Fruit fly (Drosophila melanogaster) whole organism, embryonic: Measurements from ENCODE around the gene Arv1.

Source experiments
- ATbp ChIP-seq: fragments of 200-800 bp; sonication (Bioruptor generic); optimal IDR thresholded peaks from 2 replicates; lab custom pipeline; 2017; ENCODE audit warnings: missing biosample characterization, mild to moderate bottlenecking, missing genetic modification characterization, missing genetic modification reagents
- Blimp-1 ChIP-seq: fragments of 200-800 bp; sonication (Bioruptor generic); optimal IDR thresholded peaks from 3 replicates; lab custom pipeline; 2018; ENCODE audit warnings: missing biosample characterization, missing genetic modification characterization, mild to moderate bottlenecking, moderate library complexity, missing genetic modification reagents
- Bteb2 ChIP-seq: fragments of 200-800 bp; sonication (Bioruptor generic); optimal IDR thresholded peaks from 2 replicates; lab custom pipeline; 2016; ENCODE audit warnings: missing biosample characterization, missing genetic modification characterization
- CG11696 ChIP-seq: fragments of 200-800 bp; sonication (Bioruptor generic); IDR thresholded peaks from 2 replicates; pipeline ENCODE4 v1.3.6; 2022; ENCODE audit warnings: missing biosample characterization, missing genetic modification characterization
- CG12942 ChIP-seq: fragments of 200-800 bp; sonication (Bioruptor generic); optimal IDR thresholded peaks from 3 replicates; lab custom pipeline; 2016; ENCODE audit warnings: missing biosample characterization, missing genetic modification characterization
- CG1529 ChIP-seq: fragments of 200-800 bp; sonication (Bioruptor generic); optimal IDR thresholded peaks from 3 replicates; lab custom pipeline; 2018; ENCODE audit warnings: missing biosample characterization, missing genetic modification characterization
- CG17361 ChIP-seq: fragments of 200-800 bp; sonication (Bioruptor generic); IDR thresholded peaks from 3 replicates; pipeline ENCODE4 v1.3.6; 2022; ENCODE audit warnings: missing biosample characterization, missing genetic modification characterization
- CG17385 ChIP-seq: fragments of 200-800 bp; sonication (Bioruptor generic); optimal IDR thresholded peaks from 3 replicates; lab custom pipeline; 2018; ENCODE audit warnings: missing biosample characterization, mild to moderate bottlenecking, missing genetic modification characterization
- CG18011 ChIP-seq: fragments of 200-800 bp; sonication (Bioruptor generic); optimal IDR thresholded peaks from 2 replicates; lab custom pipeline; 2017; ENCODE audit warnings: missing biosample characterization, missing genetic modification characterization, mild to moderate bottlenecking, moderate library complexity, missing genotype
- CG2116 ChIP-seq: fragments of 200-800 bp; sonication (Bioruptor generic); optimal IDR thresholded peaks from 3 replicates; lab custom pipeline; 2018; ENCODE audit warnings: missing biosample characterization, mild to moderate bottlenecking, missing genetic modification characterization
- CG2875 ChIP-seq: fragments of 200-800 bp; sonication (Bioruptor generic); optimal IDR thresholded peaks from 2 replicates; lab custom pipeline; 2017; ENCODE audit warnings: missing biosample characterization, mild to moderate bottlenecking, missing genetic modification characterization, missing genetic modification reagents
- CG30020 ChIP-seq: fragments of 200-800 bp; optimal IDR thresholded peaks from 2 replicates; lab custom pipeline; 2019; ENCODE audit warnings: missing biosample characterization, mild to moderate bottlenecking, missing genetic modification characterization, moderate library complexity
- CG31388 ChIP-seq: fragments of 200-800 bp; sonication (Bioruptor generic); optimal IDR thresholded peaks from 2 replicates; lab custom pipeline; 2016; ENCODE audit warnings: missing biosample characterization, missing genetic modification characterization
- CG3163 ChIP-seq: fragments of 200-800 bp; sonication (Bioruptor generic); optimal IDR thresholded peaks from 3 replicates; lab custom pipeline; 2016; ENCODE audit warnings: missing biosample characterization, missing genetic modification characterization
- CG32772 ChIP-seq: fragments of 200-800 bp; sonication (Bioruptor generic); IDR thresholded peaks from 2 replicates; pipeline ENCODE4 v1.3.6; 2022; ENCODE audit warnings: missing biosample characterization, missing genetic modification characterization
- CG3726 ChIP-seq: fragments of 200-800 bp; sonication (Bioruptor generic); IDR thresholded peaks from 3 replicates; pipeline ENCODE4, ENCODE4 v1.3.6; 2022; ENCODE audit warnings: missing biosample characterization, missing genetic modification characterization
- CG6654 ChIP-seq: fragments of 200-800 bp; sonication (Bioruptor generic); optimal IDR thresholded peaks from 2 replicates; lab custom pipeline; 2017; ENCODE audit warnings: missing biosample characterization, mild to moderate bottlenecking, missing genetic modification characterization
- CG7357 ChIP-seq: fragments of 200-800 bp; sonication (Bioruptor generic); IDR thresholded peaks from 3 replicates; pipeline ENCODE4 v1.3.6; 2022; ENCODE audit warnings: missing biosample characterization, missing genetic modification characterization
- CG7745 ChIP-seq: fragments of 200-800 bp; sonication (Bioruptor generic); optimal IDR thresholded peaks from 2 replicates; lab custom pipeline; 2018; ENCODE audit warnings: missing biosample characterization, mild to moderate bottlenecking, missing genetic modification characterization, moderate library complexity
- CG7839 ChIP-seq: fragments of 200-800 bp; sonication (Bioruptor generic); optimal IDR thresholded peaks from 3 replicates; lab custom pipeline; 2018; ENCODE audit warnings: missing biosample characterization, mild to moderate bottlenecking, missing genetic modification characterization, moderate library complexity
- CG8944 ChIP-seq: fragments of 200-800 bp; sonication (Bioruptor generic); optimal IDR thresholded peaks from 3 replicates; lab custom pipeline; 2016; ENCODE audit warnings: missing biosample characterization, missing genetic modification characterization
- CTCF ChIP-seq: fragments of 200-800 bp; sonication (Bioruptor generic); optimal IDR thresholded peaks from 2 replicates; lab custom pipeline; 2017; ENCODE audit warnings: missing biosample characterization, mild to moderate bottlenecking, missing genetic modification characterization, moderate library complexity
- D ChIP-seq, 2 experiments: fragments of 200-800 bp in 1 of 2; fragments of >200 bp in 1 of 2; sonication (Bioruptor generic) in 1 of 2; optimal IDR thresholded peaks; 2 replicates in 1 of 2; 3 replicates in 1 of 2; lab custom pipeline; 2017; ENCODE audit warnings: mild to moderate bottlenecking in 1 of 2, missing biosample characterization in 1 of 2, missing genetic modification characterization in 1 of 2, missing genetic modification reagents in 1 of 2
- Dref ChIP-seq: fragments of 200-800 bp; sonication (Bioruptor generic); IDR thresholded peaks from 2 replicates; pipeline ENCODE4 v1.3.6; 2022; ENCODE audit warnings: missing biosample characterization, missing genetic modification characterization
- E2f2 ChIP-seq: fragments of 200-800 bp; sonication (Bioruptor generic); IDR thresholded peaks from 2 replicates; pipeline ENCODE4 v1.3.6; 2022; ENCODE audit warnings: missing biosample characterization, missing genetic modification characterization
- Ets65A ChIP-seq: fragments of 200-800 bp; sonication (Bioruptor generic); peaks from one replicate; lab custom pipeline; 2016; ENCODE audit warnings: missing biosample characterization, missing genetic modification characterization
- Fer3 ChIP-seq: fragments of 200-800 bp; sonication (Bioruptor generic); optimal IDR thresholded peaks from 2 replicates; lab custom pipeline; 2018; ENCODE audit warnings: missing biosample characterization, mild to moderate bottlenecking, missing genetic modification characterization, moderate library complexity
- Hey ChIP-seq: fragments of 200-800 bp; sonication (Bioruptor generic); optimal IDR thresholded peaks from 3 replicates; lab custom pipeline; 2018; ENCODE audit warnings: missing biosample characterization, mild to moderate bottlenecking, missing genetic modification characterization
- Hr78 ChIP-seq, 2 experiments: fragments of 200-800 bp in 1 of 2; fragments of >200 bp in 1 of 2; sonication (Bioruptor generic) in 1 of 2; optimal IDR thresholded peaks; 2 replicates each; lab custom pipeline; 2017 to 2019; ENCODE audit warnings: missing biosample characterization in 2 of 2, missing genetic modification characterization in 2 of 2, mild to moderate bottlenecking in 1 of 2, moderate library complexity in 1 of 2
- Max ChIP-seq: fragments of 200-800 bp; sonication (Bioruptor generic); optimal IDR thresholded peaks from 2 replicates; lab custom pipeline; 2016; ENCODE audit warnings: missing biosample characterization, mild to moderate bottlenecking, missing genetic modification characterization
- Med ChIP-seq: fragments of 200-800 bp; sonication (Bioruptor generic); peaks from one replicate; lab custom pipeline; 2016; ENCODE audit warnings: missing biosample characterization, missing genetic modification characterization, mild to moderate bottlenecking, inconsistent platforms, moderate library complexity
- Myb ChIP-seq: fragments of 200-800 bp; sonication (Bioruptor generic); optimal IDR thresholded peaks from 2 replicates; lab custom pipeline; 2016; ENCODE audit warnings: missing biosample characterization, missing genetic modification characterization
- Neu2 ChIP-seq: fragments of 200-800 bp; sonication (Bioruptor generic); optimal IDR thresholded peaks from 3 replicates; lab custom pipeline; 2016; ENCODE audit warnings: missing biosample characterization, missing genetic modification characterization, borderline replicate concordance
- Optix ChIP-seq: fragments of 200-800 bp; sonication (Bioruptor generic); IDR thresholded peaks from 3 replicates; pipeline ENCODE4 v1.3.6; 2022; ENCODE audit warnings: missing biosample characterization, missing genetic modification characterization
- Pdp1 ChIP-seq, 2 experiments: fragments of 200-800 bp; sonication (Bioruptor generic); optimal IDR thresholded peaks; 3 replicates each; lab custom pipeline; 2016; ENCODE audit warnings: missing biosample characterization in 2 of 2, missing genetic modification characterization in 2 of 2, mild to moderate bottlenecking in 1 of 2, moderate library complexity in 1 of 2
- TFAM ChIP-seq: fragments of 200-800 bp; sonication (Bioruptor generic); optimal IDR thresholded peaks from 2 replicates; lab custom pipeline; 2017; ENCODE audit warnings: missing biosample characterization, missing genetic modification characterization, inconsistent platforms
- Trl ChIP-seq, 3 experiments: fragments of >200 bp in 2 of 3; fragments of 200-800 bp in 1 of 3; sonication (Bioruptor generic) in 1 of 3; optimal IDR thresholded peaks; 2 replicates in 1 of 3; 3 replicates in 2 of 3; lab custom pipeline; 2016 to 2017; ENCODE audit warnings: missing biosample characterization in 1 of 3, missing genetic modification characterization in 1 of 3
- ap ChIP-seq: fragments of 200-800 bp; sonication (Bioruptor generic); IDR thresholded peaks from 2 replicates; pipeline ENCODE4 v1.3.6; 2022; ENCODE audit warnings: missing biosample characterization, missing genetic modification characterization
- bcd ChIP-seq: fragments of 200-800 bp; sonication (Bioruptor generic); optimal IDR thresholded peaks from 2 replicates; lab custom pipeline; 2017; ENCODE audit warnings: missing biosample characterization, mild to moderate bottlenecking, missing genetic modification characterization
- bigmax ChIP-seq: fragments of 200-800 bp; sonication (Bioruptor generic); optimal IDR thresholded peaks from 2 replicates; lab custom pipeline; 2018; ENCODE audit warnings: missing biosample characterization, mild to moderate bottlenecking, missing genetic modification characterization
- croc ChIP-seq: fragments of 200-800 bp; sonication (Bioruptor generic); conservative IDR thresholded peaks from 3 replicates; pipeline ENCODE4 v1.3.6; 2022; ENCODE audit warnings: missing biosample characterization, missing genetic modification characterization
- gem ChIP-seq: fragments of 200-800 bp; sonication (Bioruptor generic); optimal IDR thresholded peaks from 2 replicates; lab custom pipeline; 2019; ENCODE audit warnings: missing biosample characterization, mild to moderate bottlenecking, missing genetic modification characterization, moderate library complexity
- gsb ChIP-seq: fragments of 200-800 bp; sonication (Bioruptor generic); IDR thresholded peaks from 2 replicates; pipeline ENCODE4 v1.3.6; 2022; ENCODE audit warnings: missing biosample characterization, missing genetic modification characterization
- h ChIP-seq: fragments of >200 bp; optimal IDR thresholded peaks from 2 replicates; lab custom pipeline; 2017
- lilli ChIP-seq: fragments of 200-800 bp; sonication (Bioruptor generic); optimal IDR thresholded peaks from 3 replicates; lab custom pipeline; 2016; ENCODE audit warnings: missing biosample characterization, missing genetic modification characterization
- pfk ChIP-seq: fragments of 200-800 bp; sonication (Bioruptor generic); optimal IDR thresholded peaks from 2 replicates; lab custom pipeline; 2018; ENCODE audit warnings: missing biosample characterization, mild to moderate bottlenecking, missing genetic modification characterization, moderate library complexity
- sens ChIP-seq: fragments of 200-800 bp; sonication (Bioruptor generic); peaks from one replicate; lab custom pipeline; 2016; ENCODE audit warnings: missing biosample characterization, missing genetic modification characterization
- so ChIP-seq: fragments of 200-800 bp; sonication (Bioruptor generic); IDR thresholded peaks from 3 replicates; pipeline ENCODE4 v1.3.6; 2022; ENCODE audit warnings: missing biosample characterization, missing genetic modification characterization
- sr ChIP-seq: fragments of 200-800 bp; sonication (Bioruptor generic); IDR thresholded peaks from 3 replicates; pipeline ENCODE4 v1.3.6; 2022; ENCODE audit warnings: missing biosample characterization, missing genetic modification characterization
- vvl ChIP-seq: fragments of 200-800 bp; sonication (Bioruptor generic); IDR thresholded peaks from 2 replicates; pipeline ENCODE4 v1.3.6; 2022; ENCODE audit warnings: missing biosample characterization, missing genetic modification characterization
- wor ChIP-seq: fragments of 200-800 bp; sonication (Bioruptor generic); IDR thresholded peaks from 2 replicates; pipeline ENCODE4 v1.3.6; 2022; ENCODE audit warnings: missing biosample characterization, missing genetic modification characterization
- zfh1 ChIP-seq: fragments of 200-800 bp; sonication (Bioruptor generic); IDR thresholded peaks from 3 replicates; pipeline ENCODE4 v1.3.6; 2022; ENCODE audit warnings: missing biosample characterization, missing genetic modification characterization

The Arv1 gene

dm6 chr3L:21568848-21569372 is 39.8 kb upstream of the Arv1 start, which contains the start of the genes CRIF and SMC5 (continued):
- TF ChIP-seq CG32772 (GFP tag; lab: Robert Waterston, UW) (no peak), CG2875 (no peak), ATbp (GFP tag; lab: Kevin White, UChicago) (no peak), CG2116 (peak; percentile 70), Blimp-1 (GFP tag; lab: Kevin White, UChicago) (no peak), CG31388 (GFP tag; lab: Kevin White, UChicago) (no peak), CG3163 (GFP tag; lab: Kevin White, UChicago) (peak; percentile 34), CG17361 (GFP tag; lab: Robert Waterston, UW) (peak; percentile 86), CG18011 (peak; percentile 18), zfh1 (GFP tag; lab: Robert Waterston, UW) (peak; percentile 52; the same call in 1 of the 3 replicates), Trl (optimal IDR thresholded peaks at IDR 0.05; lab: Kevin White, UChicago) (no peak), Trl (GFP tag; optimal IDR thresholded peaks at IDR 0.05; lab: Kevin White, UChicago) (peak; percentile 67), bcd (GFP tag; lab: Kevin White, UChicago) (no peak), Bteb2 (GFP tag; lab: Kevin White, UChicago) (peak; percentile 73), so (GFP tag; lab: Robert Waterston, UW) (no peak), Max (GFP tag; lab: Kevin White, UChicago) (peak; percentile 62), D (optimal IDR thresholded peaks at IDR 0.05; lab: Kevin White, UChicago) (no peak), D (GFP tag; optimal IDR thresholded peaks at IDR 0.05; lab: Kevin White, UChicago) (peak; percentile 26), CTCF (GFP tag; lab: Kevin White, UChicago) (no peak), Fer3 (tag; lab: Kevin White, UChicago) (peak; percentile 46), Neu2 (GFP tag; lab: Kevin White, UChicago) (peak; percentile 14), TFAM (GFP tag; lab: Kevin White, UChicago) (no peak), CG11696 (GFP tag; lab: Robert Waterston, UW) (no peak), CG1529 (GFP tag; lab: Kevin White, UChicago) (no peak), croc (0 out of 3 replicates have a peak, but pooled peaks have one; percentile 31), Hr78 (GFP tag; optimal IDR thresholded peaks at IDR 0.05; lab: Kevin White, UChicago) (no peak), vvl (peak; percentile 45; the same call in 1 of the 2 replicates), bigmax (no peak), Dref (GFP tag; lab: Robert Waterston, UW) (peak; percentile 63), CG12942 (peak; percentile 62), sr (GFP tag; lab: Robert Waterston, UW) (no peak)

- TF ChIP-seq Hr78 (GFP tag; optimal IDR thresholded peaks at IDR 0.05; lab: Kevin White, UChicago): no peak
- peak; percentile 85 for TF ChIP-seq Ets65A (GFP tag; lab: Kevin White, UChicago)
- TF ChIP-seq CG3726: no peak
- no peak for TF ChIP-seq pfk (GFP tag; lab: Kevin White, UChicago)
- no peak for TF ChIP-seq ap (GFP tag; lab: Robert Waterston, UW)
- no peak for TF ChIP-seq CG8944 (GFP tag; lab: Kevin White, UChicago)
- no peak for TF ChIP-seq h (lab: Kevin White, UChicago)
- peak; percentile 44 for TF ChIP-seq sens (GFP tag; lab: Kevin White, UChicago)
- no peak for TF ChIP-seq CG30020 (tag; lab: Kevin White, UChicago)
- TF ChIP-seq gem: no peak
- TF ChIP-seq CG7839 (tag; lab: Kevin White, UChicago): no peak
- TF ChIP-seq CG7745 (tag; lab: Kevin White, UChicago): no peak
- no peak for TF ChIP-seq Hey (tag; lab: Kevin White, UChicago)
- TF ChIP-seq Pdp1 (GFP tag; optimal IDR thresholded peaks at IDR 0.05; lab: Kevin White, UChicago): peak in 1 of 2 experiments; percentile 92
- no peak for TF ChIP-seq CG6654 (GFP tag; lab: Kevin White, UChicago)
- no peak for TF ChIP-seq Optix (GFP tag; lab: Robert Waterston, UW)
- TF ChIP-seq CG17385 (GFP tag; lab: Kevin White, UChicago): no peak
- TF ChIP-seq Med: peak; percentile 65
- no peak for TF ChIP-seq E2f2 (GFP tag; lab: Robert Waterston, UW)
- TF ChIP-seq Myb (GFP tag; lab: Kevin White, UChicago): no peak
- no peak for TF ChIP-seq CG7357 (GFP tag; lab: Robert Waterston, UW)
- TF ChIP-seq lilli (GFP tag; lab: Kevin White, UChicago): no peak
- TF ChIP-seq wor (GFP tag; lab: Robert Waterston, UW): no peak
- TF ChIP-seq gsb (GFP tag; lab: Robert Waterston, UW): no peak
These were observed 39.1 kb upstream of the Arv1 start for dm6 chr3L:21568254-21568653.
